Fruit fly (Drosophila melanogaster): ENCODE measurements around the gene Tmf.

Tmf gene

dm6 chrX:6820703-6821102 is 23.4 kb upstream of the Tmf start, which contains the start of the genes Nf-YC and xit (continued):
- TF ChIP-seq emc (GFP tag; optimal IDR thresholded peaks at IDR 0.05) (no peak), CG7928 (GFP tag; optimal IDR thresholded peaks at IDR 0.05) (no peak), toy (GFP tag; IDR thresholded peaks at IDR 0.05) (no peak), CG30403 (GFP tag; optimal IDR thresholded peaks at IDR 0.05) (peak; percentile 4), CrebB (tag; optimal IDR thresholded peaks at IDR 0.05) (peak; percentile 36), ap (GFP tag; IDR thresholded peaks at IDR 0.05) (no peak), Blimp-1 (GFP tag; optimal IDR thresholded peaks at IDR 0.05) (no peak), jigr1 (GFP tag; IDR thresholded peaks at IDR 0.05) (no peak), CG32772 (GFP tag; IDR thresholded peaks at IDR 0.05) (no peak), tll (GFP tag; optimal IDR thresholded peaks at IDR 0.05) (no peak), E2f1 (GFP tag; IDR thresholded peaks at IDR 0.05) (no peak), corto (GFP tag; optimal IDR thresholded peaks at IDR 0.05) (no peak), CG7786 (GFP tag; optimal IDR thresholded peaks at IDR 0.05) (no peak), CG13123 (GFP tag; optimal IDR thresholded peaks at IDR 0.05) (no peak), CG8281 (tag; optimal IDR thresholded peaks at IDR 0.05) (no peak), B-H1 (GFP tag; IDR thresholded peaks at IDR 0.05) (no peak), gce (GFP tag; IDR thresholded peaks at IDR 0.05) (no peak), nom (GFP tag; optimal IDR thresholded peaks at IDR 0.05) (no peak), mirr (GFP tag; optimal IDR thresholded peaks at IDR 0.05) (no peak), CG2116 (GFP tag; optimal IDR thresholded peaks at IDR 0.05) (peak; percentile 65), mam (GFP tag; optimal IDR thresholded peaks at IDR 0.05) (peak; percentile 33), kay (GFP tag; optimal IDR thresholded peaks at IDR 0.05) (no peak), gro (GFP tag; optimal IDR thresholded peaks at IDR 0.05) (no peak), CG7987 (GFP tag; optimal IDR thresholded peaks at IDR 0.05) (no peak), Opbp (GFP tag; IDR thresholded peaks at IDR 0.05; ENCODE audit: partially characterized antibody) (peak; percentile 57; the same call in 1 of the 3 replicates), HLH3B (GFP tag; IDR thresholded peaks at IDR 0.05) (no peak), chn (GFP tag; optimal IDR thresholded peaks at IDR 0.05) (no peak), kah (GFP tag; optimal IDR thresholded peaks at IDR 0.05) (no peak), ro (GFP tag; IDR thresholded peaks at IDR 0.05) (no peak), CG2889 (GFP tag; IDR thresholded peaks at IDR 0.05) (no peak), jumu (GFP tag; optimal IDR thresholded peaks at IDR 0.05) (no peak), Sry-δ (GFP tag; optimal IDR thresholded peaks at IDR 0.05) (peak; percentile 72), CG5180 (GFP tag; optimal IDR thresholded peaks at IDR 0.05) (no peak), Dref (GFP tag; IDR thresholded peaks at IDR 0.05) (peak; percentile 91), D (optimal IDR thresholded peaks at IDR 0.05) (no peak), D (GFP tag; optimal IDR thresholded peaks at IDR 0.05) (no peak), BEAF-32 (GFP tag; optimal IDR thresholded peaks at IDR 0.05) (peak; percentile 70), CG8924 (tag; optimal IDR thresholded peaks at IDR 0.05) (peak; percentile 11), fd102C (GFP tag; optimal IDR thresholded peaks at IDR 0.05) (no peak), Bteb2 (GFP tag; optimal IDR thresholded peaks at IDR 0.05) (no peak), Hr51 (GFP tag; optimal IDR thresholded peaks at IDR 0.05) (no peak), Dip2 (GFP tag; IDR thresholded peaks at IDR 0.05) (no peak), Vsx1 (GFP tag; optimal IDR thresholded peaks at IDR 0.05) (no peak), fu2 (GFP tag; optimal IDR thresholded peaks at IDR 0.05) (no peak), CG12744 (GFP tag; optimal IDR thresholded peaks at IDR 0.05) (no peak), pzg (GFP tag; optimal IDR thresholded peaks at IDR 0.05) (peak; percentile 95), CG17385 (GFP tag; optimal IDR thresholded peaks at IDR 0.05) (no peak), CG17361 (GFP tag; IDR thresholded peaks at IDR 0.05) (no peak), CG9797 (GFP tag; optimal IDR thresholded peaks at IDR 0.05) (peak; percentile 81), CG1233 (GFP tag; optimal IDR thresholded peaks at IDR 0.05) (no peak), Ets65A (GFP tag) (no peak), CG2712 (tag; optimal IDR thresholded peaks at IDR 0.05) (no peak)

Data from whole organism, embryonic.